Worm (Caenorhabditis elegans): ENCODE results near the gene adt-1.
A peak's percentile ranks its signal among the peaks of the same experiment; 100 is the strongest.

DNA sequence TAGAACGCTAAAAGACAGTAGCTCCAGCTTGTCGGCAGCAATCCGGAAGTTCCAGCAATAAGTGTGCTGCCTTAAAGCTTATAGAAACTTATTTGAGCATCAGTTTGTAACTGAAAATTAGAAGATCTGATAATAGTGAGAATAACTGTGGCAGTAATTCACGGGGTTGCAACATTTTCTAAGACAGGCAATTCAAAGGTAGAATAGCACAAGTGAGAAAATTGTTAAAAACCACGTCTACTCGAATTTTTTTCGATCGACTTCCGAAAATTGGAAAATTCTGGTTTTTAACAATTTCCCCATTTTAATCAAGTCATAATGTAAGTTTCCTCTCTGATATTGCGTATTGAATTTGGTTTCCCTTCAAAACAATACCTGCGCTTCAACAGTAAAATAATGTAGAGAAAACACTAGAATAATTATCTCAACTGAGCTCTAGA lies 14.5 kb downstream of the adt-1 start:
- TF ChIP-seq dao-5 (tag; optimal IDR thresholded peaks at IDR 0.05) (no peak), him-1 (tag; optimal IDR thresholded peaks at IDR 0.05) (peak; percentile 13)
